Worm (Caenorhabditis elegans) whole organism, L4 larva: Measurements from ENCODE around the gene C05G5.3.

Source experiments
- F26F4.8 ChIP-seq: fragments of 200-800 bp; sonication (Bioruptor generic); conservative IDR thresholded peaks from 2 replicates; pipeline ENCODE4 v1.3.6; 2022; ENCODE audit warnings: missing genetic modification characterization, missing compliant biosample characterization
- fkh-10 ChIP-seq: fragments of 150-350 bp; optimal IDR thresholded peaks from 2 replicates; lab custom pipeline; 2014; ENCODE audit warnings: missing biosample characterization, missing genetic modification reagents, missing genetic modification characterization
- fos-1 ChIP-seq: fragments of 150-350 bp; optimal IDR thresholded peaks from 2 replicates; lab custom pipeline; 2014; ENCODE audit warnings: missing biosample characterization, missing genetic modification characterization
- hif-1 ChIP-seq, 2 experiments: sonication (generic microtip); optimal IDR thresholded peaks; 2 replicates each; lab custom pipeline; 2016 to 2017; ENCODE audit warnings: missing compliant biosample characterization in 2 of 2, missing genetic modification characterization in 2 of 2, missing genetic modification reagents in 2 of 2, missing genotype in 2 of 2, mild to moderate bottlenecking in 1 of 2
- hlh-30 ChIP-seq: sonication (generic microtip); optimal IDR thresholded peaks from 2 replicates; lab custom pipeline; 2017; ENCODE audit warnings: antibody characterized with exemption, mild to moderate bottlenecking, missing genetic modification characterization, missing compliant biosample characterization; ENCODE audit not compliant: insufficient read depth
- lin-15B ChIP-seq: fragments of 150-350 bp; sonication (generic microtip); optimal IDR thresholded peaks from 3 replicates; lab custom pipeline; 2014; ENCODE audit warnings: missing biosample characterization, missing genetic modification characterization
- nhr-11 ChIP-seq: fragments of 150-350 bp; optimal IDR thresholded peaks from 2 replicates; lab custom pipeline; 2014; ENCODE audit warnings: missing biosample characterization, missing genetic modification characterization
- nhr-237 ChIP-seq: sonication (generic microtip); optimal IDR thresholded peaks from 2 replicates; lab custom pipeline; 2017; ENCODE audit warnings: missing biosample characterization, missing genetic modification characterization
- nhr-28 ChIP-seq: fragments of 150-350 bp; optimal IDR thresholded peaks from 2 replicates; lab custom pipeline; 2014; ENCODE audit warnings: missing biosample characterization, missing genetic modification characterization
- pqm-1 ChIP-seq: sonication (generic microtip); optimal IDR thresholded peaks from 2 replicates; lab custom pipeline; 2017; ENCODE audit warnings: missing biosample characterization, missing genetic modification characterization
- snpc-1.2 ChIP-seq: fragments of 200-800 bp; sonication (Bioruptor generic); IDR thresholded peaks from 2 replicates; pipeline ENCODE4 v1.3.6; 2022; ENCODE audit warnings: missing genetic modification reagents, missing genetic modification characterization, missing compliant biosample characterization
- snpc-4 ChIP-seq: fragments of 150-350 bp; optimal IDR thresholded peaks from 2 replicates; lab custom pipeline; 2014; ENCODE audit warnings: missing biosample characterization, missing genetic modification characterization

- TF ChIP-seq lin-15B: no peak
- TF ChIP-seq nhr-28 (tag; lab: Kevin White, UChicago): peak; percentile 23
- no peak for TF ChIP-seq hlh-30 (tag; lab: Kevin White, UChicago)
- no peak for TF ChIP-seq nhr-237
- no peak for TF ChIP-seq nhr-11
- TF ChIP-seq F26F4.8: no peak
- TF ChIP-seq snpc-4 (tag; lab: Kevin White, UChicago): no peak
- TF ChIP-seq hif-1 (tag; optimal IDR thresholded peaks at IDR 0.05; lab: Kevin White, UChicago): no peak
- no peak for TF ChIP-seq pqm-1 (tag; lab: Kevin White, UChicago)
- TF ChIP-seq fkh-10 (GFP tag; lab: Kevin White, UChicago): no peak
- no peak for TF ChIP-seq snpc-1.2 (GFP tag; lab: Robert Waterston, UW)
- TF ChIP-seq fos-1 (tag; lab: Kevin White, UChicago): no peak
Measured at ce11 chrX:14709591-14709990, 42.2 kb downstream of the C05G5.3 start.
